Worm (Caenorhabditis elegans) whole organism, mixed stage, embryonic: ENCODE measurements around the gene lron-7.

Experiments
- M03D4.4 ChIP-seq: sonication (generic microtip); optimal IDR thresholded peaks from 2 replicates; lab custom pipeline; 2017; ENCODE audit warnings: mild to moderate bottlenecking, missing genetic modification characterization, missing compliant biosample characterization
- bed-3 ChIP-seq: fragments of 200-800 bp; sonication (Bioruptor generic); optimal IDR thresholded peaks from 3 replicates; lab custom pipeline; 2018; ENCODE audit warnings: mild to moderate bottlenecking, missing genetic modification characterization, moderate library complexity, missing compliant biosample characterization
- blmp-1 ChIP-seq: fragments of 150-350 bp; optimal IDR thresholded peaks from 2 replicates; lab custom pipeline; 2014; ENCODE audit warnings: missing biosample characterization, missing genetic modification characterization
- ceh-39 ChIP-seq: fragments of 150-350 bp; optimal IDR thresholded peaks from 2 replicates; lab custom pipeline; 2014; ENCODE audit warnings: missing biosample characterization, missing genetic modification characterization
- ceh-43 ChIP-seq: fragments of 200-800 bp; sonication (Bioruptor generic); optimal IDR thresholded peaks from 2 replicates; lab custom pipeline; 2018; ENCODE audit warnings: mild to moderate bottlenecking, missing genetic modification characterization, moderate library complexity, missing compliant biosample characterization
- ceh-83 ChIP-seq: fragments of 200-800 bp; sonication (Bioruptor generic); optimal IDR thresholded peaks from 2 replicates; lab custom pipeline; 2018; ENCODE audit warnings: mild to moderate bottlenecking, missing genetic modification characterization, missing compliant biosample characterization
- ces-1 ChIP-seq: fragments of 150-350 bp; optimal IDR thresholded peaks from 2 replicates; lab custom pipeline; 2014; ENCODE audit warnings: missing biosample characterization, missing genetic modification reagents, missing genetic modification characterization
- cnd-1 ChIP-seq: fragments of 200-800 bp; sonication (Bioruptor generic); optimal IDR thresholded peaks from 2 replicates; lab custom pipeline; 2018; ENCODE audit warnings: mild to moderate bottlenecking, missing genetic modification characterization, missing compliant biosample characterization
- drap-1 ChIP-seq: fragments of 200-800 bp; sonication (Bioruptor generic); optimal IDR thresholded peaks from 3 replicates; lab custom pipeline; 2018; ENCODE audit warnings: mild to moderate bottlenecking, missing genetic modification characterization, missing compliant biosample characterization
- elt-1 ChIP-seq: sonication (generic microtip); optimal IDR thresholded peaks from 2 replicates; lab custom pipeline; 2017; ENCODE audit warnings: missing genetic modification characterization, mild to moderate bottlenecking, missing compliant biosample characterization, antibody characterized with exemption, moderate library complexity, borderline replicate concordance; ENCODE audit not compliant: insufficient read depth
- elt-3 ChIP-seq: fragments of 150-350 bp; optimal IDR thresholded peaks from 2 replicates; lab custom pipeline; 2014; ENCODE audit warnings: missing biosample characterization, missing genetic modification characterization
- flh-1 ChIP-seq: fragments of 200-800 bp; sonication (Bioruptor generic); optimal IDR thresholded peaks from 2 replicates; lab custom pipeline; 2018; ENCODE audit warnings: mild to moderate bottlenecking, missing genetic modification characterization, moderate library complexity, missing compliant biosample characterization
- hlh-1 ChIP-seq: fragments of 150-350 bp; optimal IDR thresholded peaks from 2 replicates; lab custom pipeline; 2014; ENCODE audit warnings: missing biosample characterization, missing genetic modification reagents, missing genetic modification characterization
- lin-13 ChIP-seq: fragments of 150-350 bp; optimal IDR thresholded peaks from 2 replicates; lab custom pipeline; 2014; ENCODE audit warnings: missing biosample characterization, missing genetic modification characterization
- lin-32 ChIP-seq: fragments of 200-800 bp; sonication (Bioruptor generic); optimal IDR thresholded peaks from 2 replicates; lab custom pipeline; 2018; ENCODE audit warnings: mild to moderate bottlenecking, missing genetic modification characterization, missing compliant biosample characterization
- mab-5 ChIP-seq: fragments of 150-350 bp; optimal IDR thresholded peaks from 2 replicates; lab custom pipeline; 2014; ENCODE audit warnings: missing biosample characterization, missing genetic modification characterization
- mls-2 ChIP-seq: sonication (generic microtip); optimal IDR thresholded peaks from 2 replicates; lab custom pipeline; 2016; ENCODE audit warnings: mild to moderate bottlenecking, missing genetic modification characterization, moderate library complexity, missing compliant biosample characterization
- nhr-12 ChIP-seq: fragments of 150-350 bp; optimal IDR thresholded peaks from 2 replicates; lab custom pipeline; 2014; ENCODE audit warnings: missing biosample characterization, missing genetic modification characterization
- nhr-2 ChIP-seq: fragments of 150-350 bp; optimal IDR thresholded peaks from 2 replicates; lab custom pipeline; 2014; ENCODE audit warnings: missing biosample characterization, missing genetic modification characterization
- nhr-28 ChIP-seq: fragments of 150-350 bp; optimal IDR thresholded peaks from 2 replicates; lab custom pipeline; 2014; ENCODE audit warnings: missing biosample characterization, missing genetic modification characterization
- nhr-76 ChIP-seq: sonication (generic microtip); optimal IDR thresholded peaks from 2 replicates; lab custom pipeline; 2017; ENCODE audit warnings: missing biosample characterization, missing genetic modification characterization
- pha-4 ChIP-seq: fragments of 150-350 bp; optimal IDR thresholded peaks from 2 replicates; lab custom pipeline; 2018; ENCODE audit warnings: missing biosample characterization, missing genetic modification reagents, missing genetic modification characterization
- sem-2 ChIP-seq: fragments of 200-800 bp; sonication (Bioruptor generic); optimal IDR thresholded peaks from 2 replicates; lab custom pipeline; 2018; ENCODE audit warnings: mild to moderate bottlenecking, missing genetic modification characterization, missing compliant biosample characterization
- snpc-4 ChIP-seq: fragments of 150-350 bp; optimal IDR thresholded peaks from 2 replicates; lab custom pipeline; 2014; ENCODE audit warnings: missing biosample characterization, missing genetic modification characterization
- sptf-1 ChIP-seq: sonication (generic microtip); optimal IDR thresholded peaks from 2 replicates; lab custom pipeline; 2017; ENCODE audit warnings: mild to moderate bottlenecking, missing genetic modification characterization, moderate library complexity, missing compliant biosample characterization
- tbx-8 ChIP-seq: fragments of 200-800 bp; sonication (Bioruptor generic); optimal IDR thresholded peaks from 2 replicates; lab custom pipeline; 2018; ENCODE audit warnings: mild to moderate bottlenecking, missing genetic modification characterization, moderate library complexity, missing compliant biosample characterization
- unc-120 ChIP-seq: sonication (generic microtip); optimal IDR thresholded peaks from 2 replicates; lab custom pipeline; 2017; ENCODE audit warnings: missing genetic modification characterization, missing compliant biosample characterization; ENCODE audit not compliant: poor library complexity, severe bottlenecking
- unc-62 ChIP-seq: fragments of 150-350 bp; optimal IDR thresholded peaks from 2 replicates; lab custom pipeline; 2014; ENCODE audit warnings: missing biosample characterization, missing genetic modification reagents, missing genetic modification characterization
- zip-8 ChIP-seq: fragments of 150-350 bp; optimal IDR thresholded peaks from 2 replicates; lab custom pipeline; 2014; ENCODE audit warnings: missing biosample characterization, missing genetic modification characterization

The lron-7 gene

DNA sequence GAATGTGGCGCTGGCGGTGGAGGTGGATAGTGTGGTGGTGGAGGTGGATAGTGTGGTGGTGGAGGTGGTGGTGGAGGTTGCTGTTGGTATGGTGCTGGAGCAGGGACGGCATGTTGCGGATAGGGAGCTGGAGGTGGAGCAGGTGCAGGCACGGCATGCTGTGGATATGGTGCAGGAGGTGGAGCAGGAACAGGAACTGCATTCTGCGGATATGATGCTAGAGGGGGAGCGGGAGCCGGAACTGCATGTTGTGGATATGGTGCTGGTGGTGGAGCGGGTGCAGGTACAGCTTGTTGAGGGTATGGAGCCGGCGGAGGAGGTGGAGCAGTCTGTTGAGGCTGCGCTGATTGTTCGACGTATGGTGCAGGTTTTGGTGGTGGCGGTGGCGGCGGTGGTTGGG is 23.0 kb upstream of the lron-7 start:
- TF ChIP-seq nhr-2 (tag; lab: Kevin White, UChicago) (no peak), unc-62 (GFP tag; lab: Kevin White, UChicago) (no peak), sptf-1 (tag; lab: Kevin White, UChicago) (no peak), bed-3 (GFP tag; lab: Kevin White, UChicago) (no peak), blmp-1 (no peak), flh-1 (GFP tag; lab: Kevin White, UChicago) (no peak), hlh-1 (no peak), nhr-76 (no peak), mls-2 (peak; percentile 11), ceh-43 (no peak), lin-13 (tag; lab: Kevin White, UChicago) (no peak), ceh-83 (GFP tag; lab: Kevin White, UChicago) (no peak), mab-5 (no peak), lin-32 (no peak), snpc-4 (tag; lab: Kevin White, UChicago) (no peak), tbx-8 (no peak), sem-2 (no peak), drap-1 (GFP tag; lab: Kevin White, UChicago) (peak; percentile 20)

DNA sequence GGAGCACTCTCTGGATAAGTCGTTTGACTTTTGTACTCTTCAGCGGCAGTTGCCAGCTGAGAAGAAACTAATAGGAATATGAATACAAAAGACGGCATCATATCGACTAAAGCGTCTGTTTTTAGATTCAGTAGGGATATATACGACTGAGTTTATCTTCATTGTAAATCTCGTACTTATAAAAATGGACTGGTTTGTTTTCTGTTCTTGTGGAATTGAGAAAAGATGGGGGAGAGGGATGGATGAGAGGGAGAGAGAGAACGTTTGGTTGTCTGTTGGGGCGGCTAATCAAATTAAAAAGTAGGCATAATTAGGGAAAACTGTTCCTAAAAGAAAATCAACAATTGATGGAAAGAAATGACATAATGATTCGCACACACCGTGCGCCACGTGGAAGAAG is 22.6 kb upstream of the lron-7 start, which contains the start of gene grd-7:
TSS of gene grd-7 (minus strand) at position 101 of the 400 bp plus-strand sequence.
- TF ChIP-seq ces-1 (GFP tag; lab: Kevin White, UChicago) (no peak), lin-13 (tag; lab: Kevin White, UChicago) (no peak), pha-4 (tag; lab: Kevin White, UChicago) (no peak), zip-8 (tag; lab: Kevin White, UChicago) (no peak), drap-1 (GFP tag; lab: Kevin White, UChicago) (no peak), hlh-1 (no peak), sem-2 (no peak), mab-5 (no peak), ceh-83 (GFP tag; lab: Kevin White, UChicago) (no peak), unc-120 (tag; lab: Kevin White, UChicago) (no peak)

DNA sequence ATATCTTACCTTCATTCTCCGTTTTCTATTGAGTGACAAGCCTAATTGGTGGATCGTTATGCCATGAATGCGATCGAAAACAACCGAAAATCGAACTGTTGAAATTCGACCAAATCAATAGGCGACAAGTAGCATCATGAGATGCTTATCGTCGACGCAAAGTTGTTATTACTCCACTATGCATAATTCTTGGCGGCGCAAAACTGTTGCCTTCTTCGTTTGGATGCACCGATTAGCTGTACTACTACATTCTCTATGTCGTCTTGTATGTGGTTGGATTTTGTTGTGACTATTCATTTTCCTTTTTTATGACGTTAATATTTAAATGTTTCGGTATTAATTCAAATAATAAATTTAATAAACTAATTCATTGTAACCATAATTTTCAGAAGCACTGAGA is 20.0 kb upstream of the lron-7 start, which contains the start of gene F46H5.11:
TSS of gene F46H5.11 (minus strand) at position 101 of the 400 bp plus-strand sequence.
- TF ChIP-seq cnd-1 (tag; lab: Kevin White, UChicago) (no peak), lin-32 (no peak)

DNA sequence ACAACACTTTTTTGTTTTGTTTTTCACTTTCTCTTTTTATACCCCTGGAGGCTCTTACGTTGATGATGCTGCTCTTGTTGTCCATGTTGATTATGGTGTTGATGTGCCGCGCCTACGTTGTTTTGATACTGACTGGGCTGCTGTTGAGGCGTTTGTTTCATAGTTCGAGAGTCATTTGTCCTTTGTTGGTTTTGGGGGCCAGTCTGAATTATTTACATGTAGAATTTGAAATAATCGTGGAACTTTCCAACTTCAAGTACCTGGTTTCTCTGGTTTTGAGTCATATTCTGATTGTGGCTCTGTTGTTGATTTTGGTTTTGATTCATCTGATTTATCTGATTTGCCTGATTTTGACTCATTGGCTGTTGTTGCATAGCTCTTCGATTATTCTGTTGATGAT is 13.8 kb upstream of the lron-7 start:
- TF ChIP-seq bed-3 (GFP tag; lab: Kevin White, UChicago), result no peak
- TF ChIP-seq zip-8 (tag; lab: Kevin White, UChicago), result no peak
- no peak for TF ChIP-seq lin-13 (tag; lab: Kevin White, UChicago)
- TF ChIP-seq nhr-28 (tag; lab: Kevin White, UChicago), result no peak
- no peak for TF ChIP-seq blmp-1
- no peak for TF ChIP-seq lin-32
- TF ChIP-seq tbx-8, result no peak
- no peak for TF ChIP-seq elt-3 (tag; lab: Kevin White, UChicago)
- no peak for TF ChIP-seq sem-2
- no peak for TF ChIP-seq drap-1 (GFP tag; lab: Kevin White, UChicago)

DNA sequence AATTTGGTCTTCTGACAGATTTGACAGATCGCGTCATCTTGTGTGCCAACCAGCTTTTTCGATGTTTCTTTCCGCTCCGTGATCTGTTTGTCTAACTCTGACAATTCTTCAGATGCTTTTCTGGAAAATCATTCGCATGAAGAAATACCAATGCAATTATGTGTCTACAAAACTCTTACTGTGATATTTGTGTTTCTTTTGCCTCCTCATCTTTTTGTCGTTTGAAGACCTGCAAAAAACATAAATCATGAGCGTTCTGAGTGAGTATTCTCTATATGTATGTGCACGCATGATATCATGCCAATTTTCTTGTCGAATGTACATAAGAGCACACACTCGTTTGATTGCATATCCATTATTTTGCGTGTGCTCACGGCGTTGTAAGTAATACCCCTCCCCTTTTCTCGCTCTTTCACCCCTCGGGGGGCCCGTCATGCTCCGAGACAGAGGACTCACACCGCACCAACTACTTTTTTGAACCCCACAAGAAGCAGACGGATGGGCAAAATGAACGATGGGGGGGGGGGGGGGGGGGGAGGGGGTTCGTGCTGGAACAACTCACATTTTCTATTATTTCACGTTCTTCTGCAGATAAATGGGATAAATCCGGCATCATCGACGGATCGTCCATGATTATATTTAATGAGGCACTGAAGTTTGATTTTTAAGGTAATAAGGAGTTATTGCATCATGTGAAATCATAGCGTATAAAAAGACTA is 12.1 kb upstream of the lron-7 start, which contains the start of gene unc-10:
TSS of gene unc-10 (minus strand) at position 652 of the 719 bp plus-strand sequence.
- TF ChIP-seq hlh-1, result no peak
- peak; percentile 10 for TF ChIP-seq M03D4.4 (tag; lab: Kevin White, UChicago)

DNA sequence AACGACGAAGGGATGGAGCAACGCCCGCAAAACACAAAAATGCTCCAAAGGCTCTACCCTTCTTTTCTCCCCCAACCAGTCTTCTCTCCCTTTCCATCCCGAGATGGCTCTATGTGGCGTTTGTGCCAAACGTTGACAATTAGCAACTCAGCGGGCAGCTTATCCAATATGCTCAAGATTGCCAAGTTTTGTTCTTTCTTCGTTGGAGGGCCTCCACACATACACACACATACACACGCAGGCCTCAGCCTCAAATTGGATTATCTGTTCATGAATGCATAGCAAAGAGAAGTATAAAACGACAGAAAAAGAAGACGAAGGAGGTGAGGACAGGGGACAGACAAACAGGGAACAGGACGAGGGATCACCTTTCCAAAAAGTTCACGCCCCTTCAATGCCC is 10.6 kb upstream of the lron-7 start:
- TF ChIP-seq tbx-8, result no peak
- no peak for TF ChIP-seq ceh-39 (tag; lab: Kevin White, UChicago)
- no peak for TF ChIP-seq nhr-76
- no peak for TF ChIP-seq nhr-12 (tag; lab: Kevin White, UChicago)
- TF ChIP-seq mls-2, result peak; percentile 1
- no peak for TF ChIP-seq elt-1 (tag; lab: Kevin White, UChicago)
- peak; percentile 98 for TF ChIP-seq ces-1 (GFP tag; lab: Kevin White, UChicago)
